Fruit fly (Drosophila melanogaster) whole organism, embryonic: ENCODE results near the gene NC2beta.
A peak's percentile ranks its signal among the peaks of the same experiment; 100 is the strongest.

Source experiments
- Adf1 ChIP-seq: fragments of 200-800 bp; sonication (Bioruptor generic); IDR thresholded peaks from 2 replicates; pipeline ENCODE4 v1.3.6; 2022; ENCODE audit warnings: missing biosample characterization, missing genetic modification characterization
- CG10462 ChIP-seq: fragments of 200-800 bp; sonication (Bioruptor generic); optimal IDR thresholded peaks from 2 replicates; lab custom pipeline; 2016; ENCODE audit warnings: missing biosample characterization, missing genetic modification characterization
- CG11504 ChIP-seq: fragments of 200-800 bp; sonication (Bioruptor generic); optimal IDR thresholded peaks from 3 replicates; lab custom pipeline; 2019; ENCODE audit warnings: missing biosample characterization, mild to moderate bottlenecking, missing genetic modification characterization, moderate library complexity
- CG12769 ChIP-seq: fragments of 200-800 bp; sonication (Bioruptor generic); optimal IDR thresholded peaks from 2 replicates; lab custom pipeline; 2019; ENCODE audit warnings: missing biosample characterization, mild to moderate bottlenecking, missing genetic modification characterization, moderate library complexity
- CG12942 ChIP-seq: fragments of 200-800 bp; sonication (Bioruptor generic); optimal IDR thresholded peaks from 3 replicates; lab custom pipeline; 2016; ENCODE audit warnings: missing biosample characterization, missing genetic modification characterization
- CG16815 ChIP-seq: fragments of 200-800 bp; sonication (Bioruptor generic); optimal IDR thresholded peaks from 3 replicates; lab custom pipeline; 2017; ENCODE audit warnings: missing biosample characterization, mild to moderate bottlenecking, missing genetic modification characterization
- CG17361 ChIP-seq: fragments of 200-800 bp; sonication (Bioruptor generic); IDR thresholded peaks from 3 replicates; pipeline ENCODE4 v1.3.6; 2022; ENCODE audit warnings: missing biosample characterization, missing genetic modification characterization
- CG31388 ChIP-seq: fragments of 200-800 bp; sonication (Bioruptor generic); optimal IDR thresholded peaks from 2 replicates; lab custom pipeline; 2016; ENCODE audit warnings: missing biosample characterization, missing genetic modification characterization
- CG3163 ChIP-seq: fragments of 200-800 bp; sonication (Bioruptor generic); optimal IDR thresholded peaks from 3 replicates; lab custom pipeline; 2016; ENCODE audit warnings: missing biosample characterization, missing genetic modification characterization
- CG3281 ChIP-seq: fragments of 200-800 bp; sonication (Bioruptor generic); optimal IDR thresholded peaks from 3 replicates; lab custom pipeline; 2017; ENCODE audit warnings: missing biosample characterization, mild to moderate bottlenecking, missing genetic modification characterization
- CG33557 ChIP-seq: fragments of 200-800 bp; sonication (Bioruptor generic); optimal IDR thresholded peaks from 2 replicates; lab custom pipeline; 2019; ENCODE audit warnings: missing biosample characterization, mild to moderate bottlenecking, missing genetic modification characterization, moderate library complexity
- CG34422 ChIP-seq: fragments of 200-800 bp; sonication (Bioruptor generic); IDR thresholded peaks from 3 replicates; pipeline ENCODE4 v1.3.6; 2022; ENCODE audit warnings: missing biosample characterization, missing genetic modification characterization
- CG4730 ChIP-seq: fragments of 200-800 bp; sonication (Bioruptor generic); IDR thresholded peaks from 2 replicates; pipeline ENCODE4 v1.3.6; 2022; ENCODE audit warnings: missing biosample characterization, missing genetic modification characterization
- CG8388 ChIP-seq: fragments of 200-800 bp; sonication (Bioruptor generic); optimal IDR thresholded peaks from 2 replicates; lab custom pipeline; 2019; ENCODE audit warnings: missing biosample characterization, mild to moderate bottlenecking, missing genetic modification characterization, moderate library complexity
- CG9437 ChIP-seq: fragments of 200-800 bp; sonication (Bioruptor generic); optimal IDR thresholded peaks from 2 replicates; lab custom pipeline; 2018; ENCODE audit warnings: missing biosample characterization, mild to moderate bottlenecking, missing genetic modification characterization
- CG9727 ChIP-seq: fragments of 200-800 bp; sonication (Bioruptor generic); optimal IDR thresholded peaks from 3 replicates; lab custom pipeline; 2017; ENCODE audit warnings: missing biosample characterization, mild to moderate bottlenecking, missing genetic modification characterization
- Ets97D ChIP-seq: fragments of 200-800 bp; sonication (Bioruptor generic); optimal IDR thresholded peaks from 3 replicates; lab custom pipeline; 2016; ENCODE audit warnings: missing biosample characterization, missing genetic modification characterization
- GATAe ChIP-seq: fragments of 200-800 bp; sonication (Bioruptor generic); conservative IDR thresholded peaks from 2 replicates; pipeline ENCODE4 v1.3.6; 2022; ENCODE audit warnings: missing biosample characterization, missing genetic modification characterization
- HLH3B ChIP-seq: fragments of 200-800 bp; sonication (Bioruptor generic); IDR thresholded peaks from 2 replicates; pipeline ENCODE4 v1.3.6; 2022; ENCODE audit warnings: missing biosample characterization, missing genetic modification characterization
- Hand ChIP-seq: fragments of 200-800 bp; sonication (Bioruptor generic); optimal IDR thresholded peaks from 2 replicates; lab custom pipeline; 2017; ENCODE audit warnings: mild to moderate bottlenecking, missing biosample characterization, missing genetic modification reagents, missing genetic modification characterization
- Hey ChIP-seq: fragments of 200-800 bp; sonication (Bioruptor generic); optimal IDR thresholded peaks from 3 replicates; lab custom pipeline; 2018; ENCODE audit warnings: missing biosample characterization, mild to moderate bottlenecking, missing genetic modification characterization
- Hr51 ChIP-seq, 2 experiments: fragments of 200-800 bp; sonication (Bioruptor generic); optimal IDR thresholded peaks; 2 replicates in 1 of 2; 3 replicates in 1 of 2; lab custom pipeline; 2016 to 2018; ENCODE audit warnings: missing biosample characterization in 2 of 2, missing genetic modification characterization in 2 of 2, mild to moderate bottlenecking in 1 of 2, moderate library complexity in 1 of 2
- Max ChIP-seq: fragments of 200-800 bp; sonication (Bioruptor generic); optimal IDR thresholded peaks from 2 replicates; lab custom pipeline; 2016; ENCODE audit warnings: missing biosample characterization, mild to moderate bottlenecking, missing genetic modification characterization
- NK7.1 ChIP-seq: fragments of 200-800 bp; sonication (Bioruptor generic); optimal IDR thresholded peaks from 3 replicates; lab custom pipeline; 2016; ENCODE audit warnings: missing biosample characterization, missing genetic modification characterization
- NfI ChIP-seq: fragments of 200-800 bp; sonication (Bioruptor generic); optimal IDR thresholded peaks from 3 replicates; lab custom pipeline; 2018; ENCODE audit warnings: missing biosample characterization, mild to moderate bottlenecking, missing genetic modification characterization, moderate library complexity
- PHDP ChIP-seq: fragments of 200-800 bp; sonication (Bioruptor generic); optimal IDR thresholded peaks from 3 replicates; lab custom pipeline; 2018; ENCODE audit warnings: missing biosample characterization, mild to moderate bottlenecking, missing genetic modification characterization, moderate library complexity
- Poxn ChIP-seq: fragments of 200-800 bp; sonication (Bioruptor generic); IDR thresholded peaks from 2 replicates; pipeline ENCODE4 v1.3.6; 2022; ENCODE audit warnings: missing biosample characterization, missing genetic modification characterization
- Side ChIP-seq: fragments of 200-800 bp; sonication (Bioruptor generic); optimal IDR thresholded peaks from 2 replicates; lab custom pipeline; 2016; ENCODE audit warnings: missing biosample characterization, missing genetic modification characterization
- Stat92E ChIP-seq, 3 experiments: fragments of >200 bp in 2 of 3; fragments of 200-800 bp in 1 of 3; sonication (Bioruptor generic) in 1 of 3; optimal IDR thresholded peaks; 2 replicates each; lab custom pipeline; 2017 to 2019; ENCODE audit warnings: missing biosample characterization in 3 of 3, missing genetic modification characterization in 3 of 3, mild to moderate bottlenecking in 1 of 3, moderate library complexity in 1 of 3
- bcd ChIP-seq: fragments of 200-800 bp; sonication (Bioruptor generic); optimal IDR thresholded peaks from 2 replicates; lab custom pipeline; 2017; ENCODE audit warnings: missing biosample characterization, mild to moderate bottlenecking, missing genetic modification characterization
- ci ChIP-seq: fragments of 200-800 bp; sonication (Bioruptor generic); IDR thresholded peaks from 3 replicates; pipeline ENCODE4 v1.3.6; 2022; ENCODE audit warnings: missing biosample characterization, missing genetic modification characterization
- dimm ChIP-seq: fragments of 200-800 bp; sonication (Bioruptor generic); IDR thresholded peaks from 2 replicates; pipeline ENCODE4 v1.3.6; 2022; ENCODE audit warnings: missing biosample characterization, missing genetic modification characterization
- dmrt11E ChIP-seq: fragments of 200-800 bp; sonication (Bioruptor generic); optimal IDR thresholded peaks from 3 replicates; lab custom pipeline; 2018; ENCODE audit warnings: missing biosample characterization, mild to moderate bottlenecking, missing genetic modification characterization, moderate library complexity
- dmrt99B ChIP-seq: fragments of 200-800 bp; sonication (Bioruptor generic); optimal IDR thresholded peaks from 2 replicates; lab custom pipeline; 2018; ENCODE audit warnings: missing biosample characterization, mild to moderate bottlenecking, missing genetic modification characterization, moderate library complexity
- fru ChIP-seq: fragments of >200 bp; optimal IDR thresholded peaks from 2 replicates; lab custom pipeline; 2017
- gro ChIP-seq: fragments of 200-800 bp; sonication (Bioruptor generic); optimal IDR thresholded peaks from 2 replicates; lab custom pipeline; 2016; ENCODE audit warnings: missing biosample characterization, missing genetic modification characterization
- ham ChIP-seq: fragments of 200-800 bp; sonication (Bioruptor generic); IDR thresholded peaks from 2 replicates; pipeline ENCODE4 v1.3.6; 2022; ENCODE audit warnings: missing biosample characterization, missing genetic modification characterization
- hb ChIP-seq: fragments of 200-800 bp; sonication (Bioruptor generic); IDR thresholded peaks from 3 replicates; pipeline ENCODE4 v1.3.6; 2022; ENCODE audit warnings: missing biosample characterization, missing genetic modification characterization; ENCODE audit not compliant: partially characterized antibody
- hkb ChIP-seq, 2 experiments: fragments of 200-800 bp in 1 of 2; fragments of >200 bp in 1 of 2; sonication (Bioruptor generic) in 1 of 2; IDR thresholded peaks in 1 of 2; optimal IDR thresholded peaks in 1 of 2; 2 replicates each; pipeline versions ENCODE4 v1.3.6 to Lab custom; 2017 to 2022; ENCODE audit warnings: missing biosample characterization in 1 of 2, missing genetic modification characterization in 1 of 2
- kah ChIP-seq: fragments of 200-800 bp; sonication (Bioruptor generic); optimal IDR thresholded peaks from 2 replicates; lab custom pipeline; 2018; ENCODE audit warnings: missing biosample characterization, mild to moderate bottlenecking, missing genetic modification characterization
- maf-S ChIP-seq: fragments of 200-800 bp; sonication (Bioruptor generic); optimal IDR thresholded peaks from 2 replicates; lab custom pipeline; 2016; ENCODE audit warnings: missing biosample characterization, missing genetic modification characterization
- otp ChIP-seq: fragments of 200-800 bp; sonication (Bioruptor generic); IDR thresholded peaks from 3 replicates; pipeline ENCODE4, ENCODE4 v1.3.6; 2022; ENCODE audit warnings: missing biosample characterization, missing genetic modification characterization
- rib ChIP-seq: fragments of 200-800 bp; sonication (Bioruptor generic); IDR thresholded peaks from 2 replicates; pipeline ENCODE4 v1.3.6; 2022; ENCODE audit warnings: missing biosample characterization, missing genetic modification characterization
- slbo ChIP-seq: fragments of 200-800 bp; sonication (Bioruptor generic); IDR thresholded peaks from 2 replicates; pipeline ENCODE4 v1.3.6; 2022; ENCODE audit warnings: missing biosample characterization, missing genetic modification characterization
- stc ChIP-seq: fragments of 200-800 bp; sonication (Bioruptor generic); IDR thresholded peaks from 2 replicates; pipeline ENCODE4 v1.3.6; 2022; ENCODE audit warnings: missing biosample characterization, missing genetic modification characterization
- toy ChIP-seq: fragments of 200-800 bp; sonication (Bioruptor generic); IDR thresholded peaks from 2 replicates; pipeline ENCODE4 v1.3.6; 2022; ENCODE audit warnings: missing biosample characterization, missing genetic modification characterization
- trh ChIP-seq: fragments of 200-800 bp; sonication (Bioruptor generic); optimal IDR thresholded peaks from 2 replicates; lab custom pipeline; 2016; ENCODE audit warnings: missing biosample characterization, missing genetic modification characterization
- tup ChIP-seq: fragments of 200-800 bp; sonication (Bioruptor generic); optimal IDR thresholded peaks from 2 replicates; lab custom pipeline; 2016; ENCODE audit warnings: missing biosample characterization, mild to moderate bottlenecking, missing genetic modification characterization, moderate library complexity
- yki ChIP-seq: fragments of >200 bp; optimal IDR thresholded peaks from 3 replicates; lab custom pipeline; 2018

NC2beta gene

dm6 chr2L:15056359-15057220 is 49.0 kb downstream of the NC2beta start (continued):
- TF ChIP-seq Max (GFP tag; lab: Kevin White, UChicago) = peak; percentile 64
- TF ChIP-seq ham (GFP tag; lab: Robert Waterston, UW) = no peak
- peak; percentile 95 for TF ChIP-seq CG17361
- no peak for TF ChIP-seq maf-S (GFP tag; lab: Kevin White, UChicago)
- TF ChIP-seq fru (lab: Kevin White, UChicago) = no peak
- no peak for TF ChIP-seq Side (GFP tag; lab: Kevin White, UChicago)
- peak; percentile 95 for TF ChIP-seq CG9727 (GFP tag; lab: Kevin White, UChicago)
- TF ChIP-seq hb (GFP tag; lab: Robert Waterston, UW) = no peak
- TF ChIP-seq Hand = peak; percentile 7
- TF ChIP-seq slbo (GFP tag; lab: Robert Waterston, UW) = peak; percentile 61
- peak; percentile 69 for TF ChIP-seq CG12942 (GFP tag; lab: Kevin White, UChicago)
- no peak for TF ChIP-seq dimm (GFP tag; lab: Robert Waterston, UW)
- no peak for TF ChIP-seq gro (GFP tag; lab: Kevin White, UChicago)
- peak; percentile 41 for TF ChIP-seq kah (GFP tag; lab: Kevin White, UChicago)
- peak in 1 of 3 experiments; percentile 49 for TF ChIP-seq Stat92E (GFP tag; optimal IDR thresholded peaks at IDR 0.05; lab: Kevin White, UChicago)
- no peak for TF ChIP-seq Poxn (GFP tag; lab: Robert Waterston, UW)
- no peak for TF ChIP-seq NK7.1 (GFP tag; lab: Kevin White, UChicago)
- peak; percentile 63 for TF ChIP-seq HLH3B (GFP tag; lab: Robert Waterston, UW)
- peak; percentile 67 for TF ChIP-seq yki (lab: Kevin White, UChicago)
- TF ChIP-seq CG16815 (GFP tag; lab: Kevin White, UChicago) = peak; percentile 62
- TF ChIP-seq stc (GFP tag; lab: Robert Waterston, UW) = peak; percentile 55; the same call in 1 of the 2 replicates
- no peak for TF ChIP-seq hkb (optimal IDR thresholded peaks at IDR 0.05; lab: Kevin White, UChicago)
- peak; percentile 77 for TF ChIP-seq hkb (GFP tag; IDR thresholded peaks at IDR 0.05; lab: Robert Waterston, UW)
- peak; percentile 69 for TF ChIP-seq CG8388 (GFP tag; lab: Kevin White, UChicago)
- TF ChIP-seq trh (GFP tag; lab: Kevin White, UChicago) = peak; percentile 54
- TF ChIP-seq otp (GFP tag; lab: Robert Waterston, UW) = peak; percentile 67; the same call in 1 of the 3 replicates
- peak; percentile 64 for TF ChIP-seq CG33557 (GFP tag; lab: Kevin White, UChicago)
- TF ChIP-seq Hey (tag; lab: Kevin White, UChicago) = no peak
- TF ChIP-seq rib (GFP tag; lab: Robert Waterston, UW) = no peak
- TF ChIP-seq tup (GFP tag; lab: Kevin White, UChicago) = no peak
- TF ChIP-seq PHDP (tag; lab: Kevin White, UChicago) = peak; percentile 77
- TF ChIP-seq CG9437 (GFP tag; lab: Kevin White, UChicago) = peak; percentile 78
- no peak for TF ChIP-seq CG10462 (GFP tag; lab: Kevin White, UChicago)
- TF ChIP-seq CG12769 (tag; lab: Kevin White, UChicago) = no peak
- peak; percentile 87 for TF ChIP-seq dmrt11E (tag; lab: Kevin White, UChicago)
- TF ChIP-seq dmrt99B (tag; lab: Kevin White, UChicago) = peak; percentile 86
- TF ChIP-seq CG3281 = peak; percentile 56
- TF ChIP-seq CG4730 (GFP tag; lab: Robert Waterston, UW) = 0 out of 2 replicates have a peak, but pooled peaks have one; percentile 37
- peak; percentile 23; the same call in 1 of the 2 replicates for TF ChIP-seq Adf1 (GFP tag; lab: Robert Waterston, UW)
- TF ChIP-seq Ets97D (GFP tag; lab: Kevin White, UChicago) = no peak
- TF ChIP-seq bcd (GFP tag; lab: Kevin White, UChicago) = peak; percentile 79
- no peak for TF ChIP-seq GATAe (GFP tag; lab: Robert Waterston, UW)
- no peak for TF ChIP-seq CG3163
- peak; percentile 32 for TF ChIP-seq CG31388
- TF ChIP-seq CG11504 = peak; percentile 85
- TF ChIP-seq ci (GFP tag; lab: Robert Waterston, UW) = peak; percentile 83
- TF ChIP-seq Hr51 (GFP tag; optimal IDR thresholded peaks at IDR 0.05; lab: Kevin White, UChicago) = peak; percentile 46 to 84
- TF ChIP-seq toy = peak; percentile 39; the same call in 1 of the 2 replicates
- TF ChIP-seq CG34422 (GFP tag; lab: Robert Waterston, UW) = peak; percentile 73; the same call in 2 of the 3 replicates
- peak; percentile 34 for TF ChIP-seq NfI (GFP tag; lab: Kevin White, UChicago)
